Worm (Caenorhabditis elegans) whole organism, midembryonic: ENCODE data around the gene Y69A2AR.25.

Experiments
- T22C8.4 ChIP-seq: fragments of 200-800 bp; sonication (Bioruptor generic); IDR thresholded peaks from 2 replicates; pipeline ENCODE4 v1.3.6; 2022; ENCODE audit warnings: missing genetic modification characterization, missing compliant biosample characterization
- cog-1 ChIP-seq: sonication (generic microtip); optimal IDR thresholded peaks from 2 replicates; lab custom pipeline; 2016; ENCODE audit warnings: missing genetic modification characterization, missing compliant biosample characterization
- klf-2 ChIP-seq: fragments of 200-800 bp; sonication (Bioruptor generic); conservative IDR thresholded peaks from 2 replicates; pipeline ENCODE4 v1.3.6; 2022; ENCODE audit warnings: missing genetic modification reagents, missing genetic modification characterization, missing compliant biosample characterization
- med-1 ChIP-seq: sonication (generic microtip); optimal IDR thresholded peaks from 2 replicates; lab custom pipeline; 2017; ENCODE audit warnings: missing genetic modification characterization, mild to moderate bottlenecking, missing compliant biosample characterization, antibody characterized with exemption, missing genetic modification reagents; ENCODE audit not compliant: insufficient read depth
- ref-1 ChIP-seq: fragments of 200-800 bp; sonication (Bioruptor generic); conservative IDR thresholded peaks from 2 replicates; pipeline ENCODE4 v1.3.6; 2022; ENCODE audit warnings: missing genetic modification reagents, missing genetic modification characterization, missing compliant biosample characterization
- tab-1 ChIP-seq: fragments of 200-800 bp; sonication (Bioruptor generic); IDR thresholded peaks from 2 replicates; pipeline ENCODE4 v1.3.6; 2022; ENCODE audit warnings: missing genetic modification characterization, missing compliant biosample characterization
- ztf-29 ChIP-seq: fragments of 200-800 bp; sonication (Bioruptor generic); IDR thresholded peaks from 2 replicates; pipeline ENCODE4 v1.3.6; 2022; ENCODE audit warnings: missing genetic modification reagents, missing genetic modification characterization, missing compliant biosample characterization

DNA sequence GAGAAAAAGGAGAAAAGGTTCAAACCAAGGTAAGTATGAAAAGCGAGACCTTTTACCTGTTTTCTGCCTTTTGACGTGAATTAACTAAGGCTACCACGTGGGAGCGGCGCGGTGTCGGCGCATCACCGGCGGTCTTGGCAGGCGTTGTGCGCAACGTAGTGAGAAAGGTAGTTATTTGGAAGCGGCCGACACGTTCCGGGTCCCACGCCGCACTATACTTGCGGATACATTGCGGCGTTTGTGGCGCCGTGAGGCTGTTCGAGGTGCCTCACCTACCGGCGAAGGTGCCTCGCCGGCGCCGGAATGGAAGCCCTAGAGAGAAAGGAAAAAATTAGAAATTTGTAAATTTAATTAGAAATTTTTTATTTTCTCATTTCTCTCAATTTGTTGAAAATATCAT is 15.3 kb downstream of the Y69A2AR.25 start:
- TF ChIP-seq med-1 (GFP tag; lab: Kevin White, UChicago) (no peak), T22C8.4 (GFP tag; lab: Robert Waterston, UW) (no peak), tab-1 (no peak), cog-1 (no peak), klf-2 (GFP tag; lab: Robert Waterston, UW) (no peak), ztf-29 (GFP tag; lab: Robert Waterston, UW) (no peak), ref-1 (GFP tag; lab: Robert Waterston, UW) (no peak)
